Worm (Caenorhabditis elegans): ENCODE measurements around the gene F16H6.4.

DNA sequence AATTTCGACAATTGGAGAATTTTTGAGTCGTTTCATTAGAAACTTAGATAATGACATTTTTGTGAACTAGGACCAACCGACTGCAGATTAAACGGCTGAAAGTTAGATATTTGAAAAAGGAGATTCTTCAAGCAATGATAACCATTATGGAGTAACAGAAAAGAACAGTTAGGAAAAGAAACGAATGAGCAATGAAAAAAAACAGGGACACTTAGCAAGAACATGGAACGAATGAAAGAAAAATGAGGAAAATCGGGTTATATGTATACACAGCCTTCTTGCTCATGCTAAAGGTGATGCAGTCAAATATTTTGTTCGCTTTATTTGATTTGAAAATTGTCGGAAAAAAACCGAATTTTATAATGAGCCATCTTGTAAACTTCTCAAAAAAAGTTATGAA lies 25.8 kb downstream of the F16H6.4 start, which contains the start of gene F16H6.10:
- TF ChIP-seq klf-2 (GFP tag; conservative IDR thresholded peaks at IDR 0.05) (no peak), T22C8.4 (GFP tag; IDR thresholded peaks at IDR 0.05) (no peak), ztf-23 (GFP tag; IDR thresholded peaks at IDR 0.05) (no peak), cog-1 (tag; optimal IDR thresholded peaks at IDR 0.05) (no peak), flt-1 (GFP tag; IDR thresholded peaks at IDR 0.05) (no peak), ztf-29 (GFP tag; IDR thresholded peaks at IDR 0.05) (no peak), tab-1 (GFP tag; IDR thresholded peaks at IDR 0.05) (no peak), med-1 (GFP tag; optimal IDR thresholded peaks at IDR 0.05; ENCODE audit: insufficient read depth) (no peak)

Measured in whole organism, midembryonic.